Worm (Caenorhabditis elegans): ENCODE results near the gene let-268.

ce11 chrII:10075794-10076193, 36.0 kb upstream of the let-268 start:
- TF ChIP-seq nhr-12 (tag; optimal IDR thresholded peaks at IDR 0.05) (no peak), F13H6.1 (tag; optimal IDR thresholded peaks at IDR 0.05) (no peak), mbf-1 (tag; optimal IDR thresholded peaks at IDR 0.05) (no peak), nhr-6 (tag; optimal IDR thresholded peaks at IDR 0.05) (no peak)
